Fruit fly (Drosophila melanogaster): ENCODE measurements around the gene OS9.

DNA sequence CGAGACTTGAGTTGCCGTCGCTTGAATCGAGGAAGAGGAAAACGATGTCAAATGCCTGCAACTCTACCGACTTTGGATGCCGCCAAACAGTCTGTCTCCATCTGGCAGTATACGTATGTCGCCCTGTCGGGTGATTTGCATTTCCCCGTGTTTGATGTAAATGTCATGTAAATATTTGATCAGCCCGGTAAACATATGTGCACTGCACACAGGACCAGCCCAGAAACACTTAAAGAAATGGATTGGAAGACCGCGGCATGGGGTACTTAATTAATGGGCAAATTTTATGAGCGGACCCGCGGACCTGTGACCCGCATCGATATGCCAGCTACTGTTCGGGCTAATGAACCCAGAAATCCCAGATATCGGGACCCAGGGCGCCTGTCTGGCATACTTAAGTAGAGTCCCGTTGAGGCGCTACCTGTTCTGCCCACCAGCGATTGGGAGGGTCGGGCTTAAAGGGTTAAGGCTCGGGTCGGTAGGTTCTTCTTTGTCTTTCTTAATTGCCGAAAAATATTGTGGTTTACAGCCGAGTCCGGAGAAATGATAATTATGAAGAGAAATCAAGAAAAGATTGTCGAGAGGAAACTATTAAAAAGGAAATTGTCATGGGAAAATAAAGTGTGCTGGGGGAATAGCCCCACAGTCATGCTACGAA, 28.4 kb downstream of the OS9 start:
- TF ChIP-seq Hr96 (GFP tag; optimal IDR thresholded peaks at IDR 0.05) (no peak), bab1 (GFP tag; optimal IDR thresholded peaks at IDR 0.05) (no peak), CG12768 (GFP tag; optimal IDR thresholded peaks at IDR 0.05) (no peak), CG5204 (GFP tag; optimal IDR thresholded peaks at IDR 0.05) (no peak), Crg-1 (GFP tag; optimal IDR thresholded peaks at IDR 0.05) (no peak), CG14711 (tag; optimal IDR thresholded peaks at IDR 0.05) (no peak), pad (GFP tag; optimal IDR thresholded peaks at IDR 0.05) (no peak)
